Worm (Caenorhabditis elegans): ENCODE measurements around the gene zig-10.

Gene zig-10

ce11 chrII:6355396-6356346, 42.8 kb upstream of the zig-10 start, which contains the start of gene C32D5.11:
Gene C32D5.11, minus strand, starts transcription at chrII:6355446.
- TF ChIP-seq lag-1 (GFP tag; IDR thresholded peaks at IDR 0.05) (no peak), xnd-1 (tag; optimal IDR thresholded peaks at IDR 0.05) (no peak), lsl-1 (GFP tag; optimal IDR thresholded peaks at IDR 0.05) (peak; percentile 53), atf-7 (tag; optimal IDR thresholded peaks at IDR 0.05) (no peak), let-526 (GFP tag; IDR thresholded peaks at IDR 0.05) (no peak), rec-8 (tag; optimal IDR thresholded peaks at IDR 0.05) (no peak), madf-8 (GFP tag; conservative IDR thresholded peaks at IDR 0.05) (no peak), madf-10 (tag; optimal IDR thresholded peaks at IDR 0.05) (no peak), madf-3 (GFP tag; IDR thresholded peaks at IDR 0.05) (no peak), B0336.3 (GFP tag; IDR thresholded peaks at IDR 0.05) (0 out of 2 replicates have a peak, but pooled peaks have one; percentile 37), F23B12.7 (tag; optimal IDR thresholded peaks at IDR 0.05; ENCODE audit: insufficient read depth) (peak; percentile 70), akir-1 (GFP tag; optimal IDR thresholded peaks at IDR 0.05) (no peak), ceh-79 (tag; optimal IDR thresholded peaks at IDR 0.05) (no peak), nfya-1 (tag; optimal IDR thresholded peaks at IDR 0.05; ENCODE audit: borderline replicate concordance, insufficient read depth) (no peak), Y53G8AR.9 (GFP tag; conservative IDR thresholded peaks at IDR 0.05) (no peak), F57A8.1 (GFP tag; optimal IDR thresholded peaks at IDR 0.05) (no peak), gei-17 (GFP tag; optimal IDR thresholded peaks at IDR 0.05) (no peak), attf-6 (GFP tag; IDR thresholded peaks at IDR 0.05) (no peak), attf-5 (GFP tag; optimal IDR thresholded peaks at IDR 0.05) (peak; percentile 83), pbrm-1 (GFP tag; IDR thresholded peaks at IDR 0.05) (peak; percentile 35; the same call in 1 of the 2 replicates), let-607 (tag; optimal IDR thresholded peaks at IDR 0.05) (peak in 1 of 2 experiments; percentile 49), cebp-1 (GFP tag; IDR thresholded peaks at IDR 0.05) (no peak), cebp-1 (tag; optimal IDR thresholded peaks at IDR 0.05) (peak; percentile 65), B0019.2 (GFP tag; conservative IDR thresholded peaks at IDR 0.05) (no peak), aptf-3 (GFP tag; IDR thresholded peaks at IDR 0.05) (no peak), B0035.1 (tag; optimal IDR thresholded peaks at IDR 0.05) (no peak), chd-7 (tag; optimal IDR thresholded peaks at IDR 0.05) (no peak), B0261.1 (tag; optimal IDR thresholded peaks at IDR 0.05) (no peak), Y79H2A.3 (GFP tag; conservative IDR thresholded peaks at IDR 0.05) (no peak), lin-40 (tag; optimal IDR thresholded peaks at IDR 0.05) (peak; percentile 55), F52B5.7 (tag; optimal IDR thresholded peaks at IDR 0.05) (no peak), hmg-20 (GFP tag; IDR thresholded peaks at IDR 0.05) (no peak), T26A5.8 (tag; optimal IDR thresholded peaks at IDR 0.05) (no peak), rpc-1 (optimal IDR thresholded peaks at IDR 0.05) (no peak), rpc-1 (tag; optimal IDR thresholded peaks at IDR 0.05) (no peak), lin-35 (GFP tag; optimal IDR thresholded peaks at IDR 0.05) (peak in 1 of 3 experiments; percentile 72), him-1 (tag; optimal IDR thresholded peaks at IDR 0.05) (no peak), bed-1 (GFP tag; IDR thresholded peaks at IDR 0.05) (no peak), ceh-100 (GFP tag; IDR thresholded peaks at IDR 0.05) (no peak), nhr-80 (tag; optimal IDR thresholded peaks at IDR 0.05) (peak; percentile 40), F33H1.4 (GFP tag; IDR thresholded peaks at IDR 0.05) (peak; percentile 42; the same call in 1 of the 2 replicates), cebp-2 (GFP tag; IDR thresholded peaks at IDR 0.05) (no peak), lin-54 (GFP tag; optimal IDR thresholded peaks at IDR 0.05) (peak; percentile 33), die-1 (tag; optimal IDR thresholded peaks at IDR 0.05) (no peak), rcor-1 (GFP tag; IDR thresholded peaks at IDR 0.05) (no peak), ceh-58 (GFP tag; IDR thresholded peaks at IDR 0.05) (no peak), tbx-9 (tag; optimal IDR thresholded peaks at IDR 0.05; ENCODE audit: borderline replicate concordance) (no peak)
